Fruit fly (Drosophila melanogaster) whole organism, embryonic: Measurements from ENCODE around the gene OtopLc.
A peak's percentile ranks its signal among the peaks of the same experiment; 100 is the strongest.

Experiments
- Abd-B ChIP-seq: fragments of 200-800 bp; sonication (Bioruptor generic); optimal IDR thresholded peaks from 2 replicates; lab custom pipeline; 2018; ENCODE audit warnings: missing biosample characterization, mild to moderate bottlenecking, missing genetic modification characterization, moderate library complexity
- Atf6 ChIP-seq: fragments of 200-800 bp; sonication (Bioruptor generic); IDR thresholded peaks from 2 replicates; pipeline ENCODE4 v1.3.6; 2022; ENCODE audit warnings: missing biosample characterization, missing genetic modification characterization
- CG11093 ChIP-seq: fragments of 200-800 bp; sonication (Bioruptor generic); IDR thresholded peaks from 3 replicates; pipeline ENCODE4 v1.3.6; 2022; ENCODE audit warnings: missing biosample characterization, missing genetic modification characterization
- CG11695 ChIP-seq: fragments of 200-800 bp; sonication (Bioruptor generic); IDR thresholded peaks from 3 replicates; pipeline ENCODE4 v1.3.6; 2022; ENCODE audit warnings: missing biosample characterization, missing genetic modification characterization
- CG13287 ChIP-seq: fragments of 200-800 bp; sonication (Bioruptor generic); IDR thresholded peaks from 2 replicates; pipeline ENCODE4 v1.3.6; 2022; ENCODE audit warnings: missing biosample characterization, missing genetic modification characterization; ENCODE audit not compliant: partially characterized antibody
- CG15514 ChIP-seq: fragments of 200-800 bp; sonication (Bioruptor generic); optimal IDR thresholded peaks from 3 replicates; lab custom pipeline; 2017; ENCODE audit warnings: missing biosample characterization, missing genetic modification characterization, mild to moderate bottlenecking, moderate library complexity, missing genetic modification reagents
- CG15601 ChIP-seq: fragments of 200-800 bp; sonication (Bioruptor generic); optimal IDR thresholded peaks from 3 replicates; lab custom pipeline; 2019; ENCODE audit warnings: missing biosample characterization, mild to moderate bottlenecking, missing genetic modification characterization, moderate library complexity
- CG17385 ChIP-seq: fragments of 200-800 bp; sonication (Bioruptor generic); optimal IDR thresholded peaks from 3 replicates; lab custom pipeline; 2018; ENCODE audit warnings: missing biosample characterization, mild to moderate bottlenecking, missing genetic modification characterization
- CG18011 ChIP-seq: fragments of 200-800 bp; sonication (Bioruptor generic); optimal IDR thresholded peaks from 2 replicates; lab custom pipeline; 2017; ENCODE audit warnings: missing biosample characterization, missing genetic modification characterization, mild to moderate bottlenecking, moderate library complexity, missing genotype
- CG18764 ChIP-seq: fragments of 200-800 bp; sonication (Bioruptor generic); optimal IDR thresholded peaks from 3 replicates; lab custom pipeline; 2016; ENCODE audit warnings: missing biosample characterization, missing genetic modification characterization
- CG2116 ChIP-seq: fragments of 200-800 bp; sonication (Bioruptor generic); optimal IDR thresholded peaks from 3 replicates; lab custom pipeline; 2018; ENCODE audit warnings: missing biosample characterization, mild to moderate bottlenecking, missing genetic modification characterization
- CG2129 ChIP-seq: fragments of 200-800 bp; sonication (Bioruptor generic); IDR thresholded peaks from 2 replicates; pipeline ENCODE4 v1.3.6; 2022; ENCODE audit warnings: missing biosample characterization, missing genetic modification characterization; ENCODE audit not compliant: partially characterized antibody
- CG34376 ChIP-seq: fragments of 200-800 bp; sonication (Bioruptor generic); optimal IDR thresholded peaks from 2 replicates; lab custom pipeline; 2018; ENCODE audit warnings: missing biosample characterization, mild to moderate bottlenecking, missing genetic modification characterization
- CG6254 ChIP-seq: fragments of 200-800 bp; sonication (Bioruptor generic); optimal IDR thresholded peaks from 3 replicates; lab custom pipeline; 2017; ENCODE audit warnings: mild to moderate bottlenecking, missing biosample characterization, missing genetic modification reagents, missing genetic modification characterization
- CG6765 ChIP-seq: fragments of 200-800 bp; sonication (Bioruptor generic); optimal IDR thresholded peaks from 3 replicates; lab custom pipeline; 2017; ENCODE audit warnings: missing biosample characterization, mild to moderate bottlenecking, missing genetic modification characterization
- CG7963 ChIP-seq: fragments of 200-800 bp; sonication (Bioruptor generic); IDR thresholded peaks from 3 replicates; pipeline ENCODE4 v1.3.6; 2022; ENCODE audit warnings: missing biosample characterization, missing genetic modification characterization; ENCODE audit not compliant: partially characterized antibody
- CG7987 ChIP-seq: fragments of 200-800 bp; sonication (Bioruptor generic); optimal IDR thresholded peaks from 2 replicates; lab custom pipeline; 2018; ENCODE audit warnings: missing biosample characterization, mild to moderate bottlenecking, missing genetic modification characterization, moderate library complexity
- Deaf1 ChIP-seq: fragments of 200-800 bp; optimal IDR thresholded peaks from 3 replicates; lab custom pipeline; 2019; ENCODE audit warnings: missing biosample characterization, mild to moderate bottlenecking, missing genetic modification characterization, moderate library complexity
- Hr3 ChIP-seq: fragments of 200-800 bp; sonication (Bioruptor generic); optimal IDR thresholded peaks from 3 replicates; lab custom pipeline; 2016; ENCODE audit warnings: missing biosample characterization, missing genetic modification characterization
- Neu2 ChIP-seq: fragments of 200-800 bp; sonication (Bioruptor generic); optimal IDR thresholded peaks from 3 replicates; lab custom pipeline; 2016; ENCODE audit warnings: missing biosample characterization, missing genetic modification characterization, borderline replicate concordance
- Sry-δ ChIP-seq: fragments of 200-800 bp; sonication (Bioruptor generic); optimal IDR thresholded peaks from 2 replicates; lab custom pipeline; 2016; ENCODE audit warnings: missing biosample characterization, missing genetic modification characterization
- Tbp ChIP-seq: fragments of >200 bp; optimal IDR thresholded peaks from 2 replicates; lab custom pipeline; 2018; ENCODE audit warnings: missing biosample characterization, missing genetic modification characterization
- bbx ChIP-seq: fragments of 200-800 bp; sonication (Bioruptor generic); IDR thresholded peaks from 2 replicates; pipeline ENCODE4 v1.3.6; 2022; ENCODE audit warnings: missing biosample characterization, missing genetic modification characterization; ENCODE audit not compliant: partially characterized antibody
- bsh ChIP-seq, 2 experiments: fragments of 200-800 bp; sonication (Bioruptor generic); optimal IDR thresholded peaks; 2 replicates each; lab custom pipeline; 2017 to 2018; ENCODE audit warnings: mild to moderate bottlenecking in 2 of 2, missing biosample characterization in 2 of 2, missing genetic modification characterization in 2 of 2, moderate library complexity in 1 of 2
- disco-r ChIP-seq: fragments of 200-800 bp; sonication (Bioruptor generic); optimal IDR thresholded peaks from 2 replicates; lab custom pipeline; 2016; ENCODE audit warnings: missing biosample characterization, missing genetic modification characterization
- eyg ChIP-seq: fragments of 200-800 bp; sonication (Bioruptor generic); optimal IDR thresholded peaks from 3 replicates; lab custom pipeline; 2016; ENCODE audit warnings: missing biosample characterization, missing genetic modification characterization
- gem ChIP-seq: fragments of 200-800 bp; sonication (Bioruptor generic); optimal IDR thresholded peaks from 2 replicates; lab custom pipeline; 2019; ENCODE audit warnings: missing biosample characterization, mild to moderate bottlenecking, missing genetic modification characterization, moderate library complexity
- gsb-n ChIP-seq: fragments of 200-800 bp; sonication (Bioruptor generic); optimal IDR thresholded peaks from 3 replicates; lab custom pipeline; 2018; ENCODE audit warnings: missing biosample characterization, mild to moderate bottlenecking, missing genetic modification characterization
- hbn ChIP-seq: fragments of 200-800 bp; sonication (Bioruptor generic); IDR thresholded peaks from 2 replicates; pipeline ENCODE4 v1.3.6; 2022; ENCODE audit warnings: missing biosample characterization, missing genetic modification characterization; ENCODE audit not compliant: partially characterized antibody
- ken ChIP-seq: fragments of 200-800 bp; sonication (Bioruptor generic); IDR thresholded peaks from 3 replicates; pipeline ENCODE4 v1.3.6; 2022; ENCODE audit warnings: missing biosample characterization, missing genetic modification characterization
- lbe ChIP-seq: fragments of 200-800 bp; sonication (Bioruptor generic); optimal IDR thresholded peaks from 2 replicates; lab custom pipeline; 2016; ENCODE audit warnings: missing biosample characterization, mild to moderate bottlenecking, missing genetic modification characterization
- lilli ChIP-seq: fragments of 200-800 bp; sonication (Bioruptor generic); optimal IDR thresholded peaks from 3 replicates; lab custom pipeline; 2016; ENCODE audit warnings: missing biosample characterization, missing genetic modification characterization
- nau ChIP-seq: fragments of 200-800 bp; sonication (Bioruptor generic); optimal IDR thresholded peaks from 3 replicates; lab custom pipeline; 2017; ENCODE audit warnings: missing biosample characterization, mild to moderate bottlenecking, missing genetic modification characterization, missing genetic modification reagents
- pho ChIP-seq: fragments of 200-800 bp; sonication (Bioruptor generic); optimal IDR thresholded peaks from 2 replicates; lab custom pipeline; 2016; ENCODE audit warnings: missing biosample characterization, missing genetic modification characterization
- pnt ChIP-seq: fragments of 200-800 bp; sonication (Bioruptor generic); optimal IDR thresholded peaks from 3 replicates; lab custom pipeline; 2016; ENCODE audit warnings: missing biosample characterization, missing genetic modification characterization
- pzg ChIP-seq: fragments of 200-800 bp; sonication (Bioruptor generic); optimal IDR thresholded peaks from 3 replicates; lab custom pipeline; 2018; ENCODE audit warnings: missing biosample characterization, mild to moderate bottlenecking, missing genetic modification characterization, moderate library complexity
- ranshi ChIP-seq: fragments of 200-800 bp; sonication (Bioruptor generic); IDR thresholded peaks from 2 replicates; pipeline ENCODE4 v1.3.6; 2022; ENCODE audit warnings: missing biosample characterization, missing genetic modification characterization
- row ChIP-seq: fragments of 200-800 bp; sonication (Bioruptor generic); IDR thresholded peaks from 3 replicates; pipeline ENCODE4 v1.3.6; 2022; ENCODE audit warnings: missing biosample characterization, missing genetic modification characterization
- salm ChIP-seq: fragments of 200-800 bp; sonication (Bioruptor generic); optimal IDR thresholded peaks from 2 replicates; lab custom pipeline; 2018; ENCODE audit warnings: missing biosample characterization, mild to moderate bottlenecking, missing genetic modification characterization
- schlank ChIP-seq: fragments of 200-800 bp; sonication (Bioruptor generic); optimal IDR thresholded peaks from 2 replicates; lab custom pipeline; 2018; ENCODE audit warnings: missing biosample characterization, mild to moderate bottlenecking, missing genetic modification characterization
- sens ChIP-seq: fragments of 200-800 bp; sonication (Bioruptor generic); peaks from one replicate; lab custom pipeline; 2016; ENCODE audit warnings: missing biosample characterization, missing genetic modification characterization
- shn ChIP-seq: fragments of 200-800 bp; sonication (Bioruptor generic); optimal IDR thresholded peaks from 3 replicates; lab custom pipeline; 2016; ENCODE audit warnings: missing biosample characterization, missing genetic modification characterization
- sima ChIP-seq: fragments of 200-800 bp; sonication (Bioruptor generic); optimal IDR thresholded peaks from 2 replicates; lab custom pipeline; 2016; ENCODE audit warnings: missing biosample characterization, missing genetic modification characterization
- slp2 ChIP-seq: fragments of 200-800 bp; sonication (Bioruptor generic); optimal IDR thresholded peaks from 2 replicates; lab custom pipeline; 2016; ENCODE audit warnings: missing biosample characterization, missing genetic modification characterization
- trem ChIP-seq: fragments of 200-800 bp; optimal IDR thresholded peaks from 3 replicates; lab custom pipeline; 2019; ENCODE audit warnings: missing biosample characterization, mild to moderate bottlenecking, missing genetic modification characterization, moderate library complexity
- vnd ChIP-seq: fragments of 200-800 bp; sonication (Bioruptor generic); IDR thresholded peaks from 3 replicates; pipeline ENCODE4 v1.3.6; 2022; ENCODE audit warnings: missing biosample characterization, missing genetic modification characterization; ENCODE audit not compliant: partially characterized antibody
- vvl ChIP-seq: fragments of 200-800 bp; sonication (Bioruptor generic); IDR thresholded peaks from 2 replicates; pipeline ENCODE4 v1.3.6; 2022; ENCODE audit warnings: missing biosample characterization, missing genetic modification characterization
- zen2 ChIP-seq: fragments of 200-800 bp; sonication (Bioruptor generic); IDR thresholded peaks from 3 replicates; pipeline ENCODE4 v1.3.6; 2022; ENCODE audit warnings: missing biosample characterization, missing genetic modification characterization; ENCODE audit not compliant: partially characterized antibody
- zfh2 ChIP-seq: fragments of 200-800 bp; sonication (Bioruptor generic); optimal IDR thresholded peaks from 2 replicates; lab custom pipeline; 2016; ENCODE audit warnings: missing biosample characterization, missing genetic modification characterization

Gene OtopLc

dm6 chrX:5695035-5695434 lies 32.4 kb upstream of the OtopLc start, which contains the start of gene CG3149 (continued):
- TF ChIP-seq CG13287 (GFP tag; lab: Robert Waterston, UW) (peak; percentile 82), hbn (GFP tag; lab: Robert Waterston, UW) (peak; percentile 45), zen2 (GFP tag; lab: Robert Waterston, UW) (peak; percentile 83), CG11093 (GFP tag; lab: Robert Waterston, UW) (no peak), CG7963 (peak; percentile 84), bbx (peak; percentile 74), pzg (GFP tag; lab: Kevin White, UChicago) (peak; percentile 49), CG6765 (no peak), sima (GFP tag; lab: Kevin White, UChicago) (no peak), Deaf1 (no peak)

- TF ChIP-seq disco-r (GFP tag; lab: Kevin White, UChicago) (no peak), vnd (0 out of 3 replicates have a peak, but pooled peaks have one; percentile 12), Abd-B (GFP tag; lab: Kevin White, UChicago) (no peak), CG34376 (GFP tag; lab: Kevin White, UChicago) (no peak), ken (GFP tag; lab: Robert Waterston, UW) (no peak), CG2116 (GFP tag; lab: Kevin White, UChicago) (no peak), CG17385 (GFP tag; lab: Kevin White, UChicago) (no peak), CG15514 (GFP tag; lab: Kevin White, UChicago) (no peak), bsh (GFP tag; optimal IDR thresholded peaks at IDR 0.05; lab: Kevin White, UChicago) (no peak), sens (no peak), lilli (GFP tag; lab: Kevin White, UChicago) (no peak), zfh2 (GFP tag; lab: Kevin White, UChicago) (no peak), CG18764 (GFP tag; lab: Kevin White, UChicago) (no peak), pho (no peak), CG18011 (GFP tag; lab: Kevin White, UChicago) (no peak), CG7987 (GFP tag; lab: Kevin White, UChicago) (no peak), Neu2 (GFP tag; lab: Kevin White, UChicago) (no peak), nau (GFP tag; lab: Kevin White, UChicago) (no peak), CG11695 (no peak), Tbp (no peak), Atf6 (GFP tag; lab: Robert Waterston, UW) (no peak), Hr3 (no peak), shn (no peak), row (GFP tag; lab: Robert Waterston, UW) (peak; percentile 55), ranshi (GFP tag; lab: Robert Waterston, UW) (no peak), schlank (tag; lab: Kevin White, UChicago) (no peak), gem (tag; lab: Kevin White, UChicago) (no peak), pnt (GFP tag; lab: Kevin White, UChicago) (no peak), CG6254 (GFP tag; lab: Kevin White, UChicago) (no peak), eyg (GFP tag; lab: Kevin White, UChicago) (no peak), Sry-δ (peak; percentile 70), lbe (no peak), salm (tag; lab: Kevin White, UChicago) (no peak), slp2 (GFP tag; lab: Kevin White, UChicago) (no peak), gsb-n (tag; lab: Kevin White, UChicago) (no peak), CG15601 (tag; lab: Kevin White, UChicago) (no peak), vvl (no peak), trem (tag; lab: Kevin White, UChicago) (no peak), CG2129 (GFP tag; lab: Robert Waterston, UW) (no peak)
Measured at dm6 chrX:5690651-5691379, 28.2 kb upstream of the OtopLc start.
